Fruit fly (Drosophila melanogaster): ENCODE data around the gene CG11357.

- TF ChIP-seq CG16779 (tag; optimal IDR thresholded peaks at IDR 0.05) (no peak), CG31627 (GFP tag; optimal IDR thresholded peaks at IDR 0.05) (no peak), CG10669 (GFP tag; optimal IDR thresholded peaks at IDR 0.05) (no peak)
These were observed 57.9 kb downstream of the CG11357 start for dm6 chr3L:4599747-4600146.
